Worm (Caenorhabditis elegans) whole organism, late embryonic: ENCODE data around the gene nhr-203.

ENCODE experiments used
- C08G9.2 ChIP-seq: sonication (generic microtip); optimal IDR thresholded peaks from 2 replicates; lab custom pipeline; 2016; ENCODE audit warnings: mild to moderate bottlenecking, missing genetic modification characterization, moderate library complexity, missing compliant biosample characterization
- C38D4.7 ChIP-seq: fragments of 200-800 bp; sonication (Bioruptor generic); optimal IDR thresholded peaks from 2 replicates; lab custom pipeline; 2018; ENCODE audit warnings: mild to moderate bottlenecking, missing genetic modification characterization, moderate library complexity, missing compliant biosample characterization
- F13H6.1 ChIP-seq: sonication (generic microtip); optimal IDR thresholded peaks from 2 replicates; lab custom pipeline; 2016; ENCODE audit warnings: missing genetic modification characterization, missing compliant biosample characterization
- K02D7.2 ChIP-seq: sonication (generic microtip); optimal IDR thresholded peaks from 2 replicates; lab custom pipeline; 2017; ENCODE audit warnings: mild to moderate bottlenecking, missing genetic modification characterization, missing compliant biosample characterization
- T23F11.4 ChIP-seq: fragments of 200-800 bp; sonication (Bioruptor generic); optimal IDR thresholded peaks from 2 replicates; lab custom pipeline; 2018; ENCODE audit warnings: mild to moderate bottlenecking, missing genetic modification characterization, missing compliant biosample characterization
- ahr-1 ChIP-seq: sonication (generic microtip); optimal IDR thresholded peaks from 2 replicates; lab custom pipeline; 2016; ENCODE audit warnings: missing genetic modification characterization, missing compliant biosample characterization
- ama-1 ChIP-seq: fragments of 150-350 bp; optimal IDR thresholded peaks from 2 replicates; lab custom pipeline; 2014
- ceh-18 ChIP-seq: sonication (generic microtip); optimal IDR thresholded peaks from 2 replicates; lab custom pipeline; 2016; ENCODE audit warnings: missing genetic modification characterization, missing compliant biosample characterization
- ceh-2 ChIP-seq: sonication (generic microtip); optimal IDR thresholded peaks from 2 replicates; lab custom pipeline; 2016; ENCODE audit warnings: missing genotype, missing genetic modification characterization, missing compliant biosample characterization
- ceh-24 ChIP-seq: sonication (generic microtip); optimal IDR thresholded peaks from 2 replicates; lab custom pipeline; 2016; ENCODE audit warnings: mild to moderate bottlenecking, missing genetic modification characterization, missing compliant biosample characterization
- ceh-31 ChIP-seq: sonication (generic microtip); optimal IDR thresholded peaks from 2 replicates; lab custom pipeline; 2016; ENCODE audit warnings: missing genetic modification characterization, missing compliant biosample characterization
- ceh-9 ChIP-seq: sonication (generic microtip); optimal IDR thresholded peaks from 2 replicates; lab custom pipeline; 2016; ENCODE audit warnings: mild to moderate bottlenecking, missing genetic modification characterization, inconsistent platforms, missing compliant biosample characterization
- che-1 ChIP-seq: sonication (generic microtip); optimal IDR thresholded peaks from 2 replicates; lab custom pipeline; 2016; ENCODE audit warnings: mild to moderate bottlenecking, missing genetic modification characterization, missing compliant biosample characterization
- dmd-4 ChIP-seq: sonication (generic microtip); optimal IDR thresholded peaks from 2 replicates; lab custom pipeline; 2016; ENCODE audit warnings: borderline replicate concordance, missing genetic modification characterization, missing compliant biosample characterization
- elt-4 ChIP-seq: sonication (generic microtip); optimal IDR thresholded peaks from 2 replicates; lab custom pipeline; 2016; ENCODE audit warnings: missing genetic modification characterization, missing compliant biosample characterization
- eyg-1 ChIP-seq: sonication (generic microtip); optimal IDR thresholded peaks from 2 replicates; lab custom pipeline; 2016; ENCODE audit warnings: missing genotype, missing genetic modification characterization, missing compliant biosample characterization
- hlh-13 ChIP-seq: fragments of 200-800 bp; sonication (Bioruptor generic); optimal IDR thresholded peaks from 2 replicates; lab custom pipeline; 2018; ENCODE audit warnings: mild to moderate bottlenecking, missing genetic modification characterization, missing compliant biosample characterization
- hlh-15 ChIP-seq: sonication (generic microtip); optimal IDR thresholded peaks from 2 replicates; lab custom pipeline; 2016; ENCODE audit warnings: missing genetic modification characterization, missing compliant biosample characterization
- hlh-30 ChIP-seq: sonication (generic microtip); optimal IDR thresholded peaks from 2 replicates; lab custom pipeline; 2017; ENCODE audit warnings: antibody characterized with exemption, missing genetic modification characterization, missing compliant biosample characterization; ENCODE audit not compliant: insufficient read depth
- lin-11 ChIP-seq: fragments of 200-800 bp; sonication (Bioruptor generic); optimal IDR thresholded peaks from 2 replicates; lab custom pipeline; 2018; ENCODE audit warnings: mild to moderate bottlenecking, missing genetic modification characterization, missing compliant biosample characterization
- nfya-1 ChIP-seq: sonication (generic microtip); optimal IDR thresholded peaks from 2 replicates; lab custom pipeline; 2017; ENCODE audit warnings: missing genetic modification characterization, mild to moderate bottlenecking, missing compliant biosample characterization, antibody characterized with exemption, moderate library complexity
- nhr-232 ChIP-seq: sonication (generic microtip); optimal IDR thresholded peaks from 2 replicates; lab custom pipeline; 2016; ENCODE audit warnings: missing genetic modification characterization, missing compliant biosample characterization
- npax-4 ChIP-seq: sonication (generic microtip); optimal IDR thresholded peaks from 2 replicates; lab custom pipeline; 2016; ENCODE audit warnings: missing genetic modification characterization, missing compliant biosample characterization
- odd-2 ChIP-seq: sonication (generic microtip); optimal IDR thresholded peaks from 2 replicates; lab custom pipeline; 2017; ENCODE audit warnings: antibody characterized with exemption, mild to moderate bottlenecking, missing genetic modification characterization, missing compliant biosample characterization
- pax-1 ChIP-seq: fragments of 150-350 bp; optimal IDR thresholded peaks from 2 replicates; lab custom pipeline; 2014; ENCODE audit warnings: missing biosample characterization, missing genetic modification characterization
- pha-2 ChIP-seq: sonication (generic microtip); optimal IDR thresholded peaks from 2 replicates; lab custom pipeline; 2017; ENCODE audit warnings: mild to moderate bottlenecking, missing genetic modification characterization, missing compliant biosample characterization
- pros-1 ChIP-seq: fragments of 150-350 bp; optimal IDR thresholded peaks from 2 replicates; lab custom pipeline; 2014; ENCODE audit warnings: missing biosample characterization, missing genetic modification reagents, missing genetic modification characterization
- syd-9 ChIP-seq: sonication (generic microtip); optimal IDR thresholded peaks from 2 replicates; lab custom pipeline; 2016; ENCODE audit warnings: mild to moderate bottlenecking, missing genetic modification characterization, moderate library complexity, missing compliant biosample characterization
- ttx-3 ChIP-seq: sonication (generic microtip); optimal IDR thresholded peaks from 2 replicates; lab custom pipeline; 2016; ENCODE audit warnings: missing genetic modification reagents, missing genetic modification characterization, missing compliant biosample characterization
- unc-3 ChIP-seq, 2 experiments: fragments of 200-800 bp in 1 of 2; sonication (Bioruptor generic) in 1 of 2; sonication (generic microtip) in 1 of 2; conservative IDR thresholded peaks in 1 of 2; optimal IDR thresholded peaks in 1 of 2; 2 replicates each; pipeline versions ENCODE4 v1.3.6 to Lab custom; 2016 to 2022; ENCODE audit warnings: missing compliant biosample characterization in 2 of 2, missing genetic modification characterization in 2 of 2, missing genetic modification reagents in 1 of 2
- unc-86 ChIP-seq: sonication (generic microtip); optimal IDR thresholded peaks from 2 replicates; lab custom pipeline; 2016; ENCODE audit warnings: missing genetic modification characterization, missing compliant biosample characterization

The nhr-203 gene

DNA sequence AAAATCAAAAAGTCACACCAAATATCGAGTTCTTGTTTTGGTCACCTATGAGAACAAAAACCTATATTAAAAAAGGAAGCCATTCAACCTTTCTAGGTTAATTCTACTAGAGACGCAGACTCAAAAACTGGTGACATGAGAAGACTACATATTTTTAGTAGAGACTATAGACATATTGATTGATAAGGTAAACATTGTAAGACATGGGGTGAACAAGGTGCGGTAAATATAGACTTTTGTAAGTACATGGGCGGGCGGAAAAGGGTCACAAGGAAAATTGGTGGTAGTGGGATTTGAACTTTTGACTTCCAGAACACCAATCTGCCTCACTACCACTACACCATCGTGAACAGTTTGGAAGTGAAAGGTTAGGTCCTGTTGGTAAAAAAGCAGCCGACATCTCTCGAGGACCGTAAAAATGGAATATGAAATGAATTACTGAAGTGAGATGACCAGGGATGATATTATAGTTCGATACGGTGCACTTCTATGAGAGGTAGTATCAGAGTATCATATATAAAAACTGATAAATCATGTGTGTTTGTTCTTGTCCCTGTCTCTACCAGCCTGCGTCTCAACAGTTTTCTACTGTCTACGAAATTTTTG is 24.8 kb downstream of the nhr-203 start, which contains the start of gene nhr-212:
Gene nhr-212, plus strand, starts transcription at position 573 of the 606 bp plus-strand sequence.
- TF ChIP-seq nhr-232 (no peak), C38D4.7 (GFP tag; lab: Kevin White, UChicago) (no peak), ceh-24 (tag; lab: Kevin White, UChicago) (no peak), ahr-1 (tag; lab: Kevin White, UChicago) (no peak), eyg-1 (tag; lab: Kevin White, UChicago) (no peak), C08G9.2 (no peak), ttx-3 (no peak)
- TF ChIP-seq, all 69 proteins: peak for 0

DNA sequence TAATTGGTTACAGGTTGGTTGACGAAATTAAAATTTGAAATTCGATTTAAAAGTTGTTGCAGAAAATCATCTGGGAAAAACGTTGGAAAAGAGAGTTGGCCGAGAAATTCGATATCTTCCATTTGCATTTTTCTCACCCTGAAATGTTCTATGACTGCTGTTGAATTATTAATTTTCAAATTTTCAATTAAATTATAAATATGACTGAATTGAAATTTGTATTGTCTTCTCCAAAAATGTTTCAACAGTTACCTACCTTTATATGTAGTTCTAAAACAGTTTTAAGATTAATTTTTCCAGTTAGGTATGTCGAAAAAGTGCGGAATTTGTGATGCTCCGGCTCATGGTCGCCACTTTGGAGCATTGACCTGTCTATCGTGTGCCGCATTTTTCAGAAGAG is 27.1 kb downstream of the nhr-203 start, which contains the start of gene nhr-211:
Gene nhr-211, plus strand, starts transcription at position 301 of the 400 bp plus-strand sequence.
- no peak for TF ChIP-seq C38D4.7 (GFP tag; lab: Kevin White, UChicago)
- no peak for TF ChIP-seq hlh-30 (tag; lab: Kevin White, UChicago)
- TF ChIP-seq unc-3 (GFP tag; conservative IDR thresholded peaks at IDR 0.05; lab: Robert Waterston, UW) = no peak
- TF ChIP-seq unc-3 (tag; optimal IDR thresholded peaks at IDR 0.05; lab: Kevin White, UChicago) = no peak
- no peak for TF ChIP-seq ceh-31
- no peak for TF ChIP-seq unc-86 (tag; lab: Kevin White, UChicago)
- TF ChIP-seq syd-9 (tag; lab: Kevin White, UChicago) = no peak
- no peak for TF ChIP-seq nfya-1 (tag; lab: Kevin White, UChicago)

DNA sequence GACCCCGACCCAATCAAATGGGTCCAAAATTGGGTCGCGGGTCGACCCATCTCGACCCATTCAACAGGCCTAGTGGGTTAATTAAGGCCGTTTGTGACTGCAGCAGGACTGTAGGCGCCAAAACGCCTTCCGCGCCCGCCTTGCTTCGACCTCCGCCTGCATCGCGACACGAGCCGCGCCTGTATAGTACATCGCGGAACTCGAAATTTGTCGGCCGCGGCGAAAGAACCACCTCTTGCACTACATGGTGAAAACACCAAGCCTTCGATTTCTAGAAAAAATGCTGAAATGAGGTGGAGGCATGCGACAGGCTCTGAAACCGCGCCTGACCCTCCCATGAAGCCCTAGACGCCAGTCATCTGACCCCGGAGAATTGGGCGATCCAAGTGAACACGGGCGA is 28.4 kb downstream of the nhr-203 start:
- TF ChIP-seq pax-1 (no peak), ceh-2 (tag; lab: Kevin White, UChicago) (no peak)
- TF ChIP-seq, all 69 proteins: peak for 0

DNA sequence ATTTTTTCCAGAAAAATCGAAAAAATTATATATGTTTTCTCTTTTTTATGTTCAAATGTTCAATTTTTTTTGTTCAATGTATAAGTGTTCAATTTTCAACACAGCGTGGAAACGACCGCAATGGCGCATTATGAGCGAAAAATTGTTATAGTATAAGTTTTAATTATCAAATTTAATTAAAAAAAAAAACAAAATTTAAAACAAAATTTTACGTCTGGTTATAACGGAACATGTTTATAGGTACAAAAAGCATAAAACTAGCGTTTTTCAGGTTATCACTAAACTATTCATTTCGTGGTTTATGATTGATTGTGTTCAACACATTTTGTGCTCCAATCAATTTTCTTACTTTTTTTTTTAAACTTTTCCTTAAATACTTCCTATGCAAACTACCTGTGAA is 29.7 kb downstream of the nhr-203 start, which contains the start of gene nhr-106:
Gene nhr-106, plus strand, starts transcription at position 301 of the 400 bp plus-strand sequence.
- TF ChIP-seq F13H6.1 (no peak), syd-9 (tag; lab: Kevin White, UChicago) (no peak), T23F11.4 (GFP tag; lab: Kevin White, UChicago) (no peak), K02D7.2 (no peak), npax-4 (tag; lab: Kevin White, UChicago) (no peak), C38D4.7 (GFP tag; lab: Kevin White, UChicago) (no peak), dmd-4 (tag; lab: Kevin White, UChicago) (no peak), ama-1 (no peak), ceh-18 (tag; lab: Kevin White, UChicago) (no peak), unc-86 (tag; lab: Kevin White, UChicago) (no peak), pha-2 (tag; lab: Kevin White, UChicago) (no peak), ahr-1 (tag; lab: Kevin White, UChicago) (no peak), ceh-9 (tag; lab: Kevin White, UChicago) (no peak), hlh-30 (tag; lab: Kevin White, UChicago) (no peak), che-1 (tag; lab: Kevin White, UChicago) (no peak)

DNA sequence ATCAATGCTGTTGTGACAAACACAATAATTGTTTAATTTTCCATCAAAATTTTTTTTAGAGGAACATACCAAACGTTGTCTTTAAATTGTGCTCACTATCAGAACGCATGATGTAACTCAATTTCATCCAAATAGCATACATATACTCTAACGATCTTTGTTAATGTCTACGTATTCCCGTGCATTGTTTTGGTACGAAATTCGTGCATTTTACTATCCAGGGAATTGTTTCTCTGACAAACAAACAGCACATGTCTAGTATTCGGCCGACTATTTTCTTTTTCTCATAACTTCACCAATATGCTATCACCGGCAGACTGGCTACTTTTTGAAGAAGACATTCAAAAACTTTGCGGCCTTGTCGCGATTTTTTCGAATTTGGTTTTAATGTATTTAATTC is 31.8 kb downstream of the nhr-203 start, which contains the start of gene str-196:
Gene str-196, plus strand, starts transcription at position 301 of the 400 bp plus-strand sequence.
- TF ChIP-seq pros-1 (no peak), unc-86 (tag; lab: Kevin White, UChicago) (no peak), lin-11 (tag; lab: Kevin White, UChicago) (no peak), elt-4 (tag; lab: Kevin White, UChicago) (no peak), ahr-1 (tag; lab: Kevin White, UChicago) (no peak), ceh-31 (no peak), hlh-13 (no peak), odd-2 (tag; lab: Kevin White, UChicago) (no peak), nhr-232 (no peak), C38D4.7 (GFP tag; lab: Kevin White, UChicago) (no peak), hlh-15 (tag; lab: Kevin White, UChicago) (no peak), unc-3 (GFP tag; conservative IDR thresholded peaks at IDR 0.05; lab: Robert Waterston, UW) (no peak), unc-3 (tag; optimal IDR thresholded peaks at IDR 0.05; lab: Kevin White, UChicago) (no peak)
